Fruit fly (Drosophila melanogaster) Kc167 (cell line): ENCODE data around the gene CG12998.

Experiments
- Sin3A ChIP-seq: fragments of >200 bp; optimal IDR thresholded peaks from 2 replicates; lab custom pipeline; 2018; ENCODE audit warnings: missing external identifiers
- h ChIP-seq: fragments of >200 bp; optimal IDR thresholded peaks from 3 replicates; lab custom pipeline; 2018; ENCODE audit warnings: missing external identifiers
- insv ChIP-seq: fragments of >200 bp; optimal IDR thresholded peaks from 3 replicates; lab custom pipeline; 2018; ENCODE audit warnings: missing external identifiers
- ttk ChIP-seq: sonication (Bioruptor generic); optimal IDR thresholded peaks from 2 replicates; lab custom pipeline; 2017; ENCODE audit warnings: missing external identifiers

DNA sequence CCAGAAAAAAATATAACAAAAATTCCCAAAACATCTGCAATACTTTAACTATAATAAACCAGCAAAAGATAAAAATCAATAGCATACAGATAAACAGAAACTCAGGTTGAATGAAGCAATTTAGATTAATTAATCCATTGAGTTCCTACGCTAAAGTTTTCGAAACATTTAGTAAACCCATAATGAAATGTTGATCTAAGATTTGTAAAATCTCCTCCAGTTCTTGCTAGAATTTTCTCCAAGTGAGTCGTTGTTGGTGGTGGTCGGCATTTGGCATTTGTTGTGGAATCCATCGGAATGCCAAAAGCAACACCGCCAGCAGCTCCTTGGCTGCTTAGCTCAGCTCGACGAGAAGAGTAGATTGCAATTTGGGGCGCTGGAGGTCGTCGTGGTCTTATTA lies 30.3 kb upstream of the CG12998 start:
- TF ChIP-seq insv (no peak), ttk (lab: Kevin White, UChicago) (no peak), Sin3A (lab: Kevin White, UChicago) (no peak), h (no peak)
